Fruit fly (Drosophila melanogaster): ENCODE measurements around the gene Cp190.

- TF ChIP-seq CG8478 (optimal IDR thresholded peaks at IDR 0.05), result no peak
- TF ChIP-seq CTCF (optimal IDR thresholded peaks at IDR 0.05), result no peak
Measured at dm6 chr3R:15281335-15281963, 6.4 kb upstream of the Cp190 start.

Data from S2 (cell line).